Worm (Caenorhabditis elegans) whole organism, mixed stage, embryonic: Measurements from ENCODE around the gene F23A7.8.

ENCODE experiments used
- M03D4.4 ChIP-seq: sonication (generic microtip); optimal IDR thresholded peaks from 2 replicates; lab custom pipeline; 2017; ENCODE audit warnings: mild to moderate bottlenecking, missing genetic modification characterization, missing compliant biosample characterization
- blmp-1 ChIP-seq: fragments of 150-350 bp; optimal IDR thresholded peaks from 2 replicates; lab custom pipeline; 2014; ENCODE audit warnings: missing biosample characterization, missing genetic modification characterization
- ceh-39 ChIP-seq: fragments of 150-350 bp; optimal IDR thresholded peaks from 2 replicates; lab custom pipeline; 2014; ENCODE audit warnings: missing biosample characterization, missing genetic modification characterization
- ceh-43 ChIP-seq: fragments of 200-800 bp; sonication (Bioruptor generic); optimal IDR thresholded peaks from 2 replicates; lab custom pipeline; 2018; ENCODE audit warnings: mild to moderate bottlenecking, missing genetic modification characterization, moderate library complexity, missing compliant biosample characterization
- ceh-83 ChIP-seq: fragments of 200-800 bp; sonication (Bioruptor generic); optimal IDR thresholded peaks from 2 replicates; lab custom pipeline; 2018; ENCODE audit warnings: mild to moderate bottlenecking, missing genetic modification characterization, missing compliant biosample characterization
- cnd-1 ChIP-seq: fragments of 200-800 bp; sonication (Bioruptor generic); optimal IDR thresholded peaks from 2 replicates; lab custom pipeline; 2018; ENCODE audit warnings: mild to moderate bottlenecking, missing genetic modification characterization, missing compliant biosample characterization
- elt-1 ChIP-seq: sonication (generic microtip); optimal IDR thresholded peaks from 2 replicates; lab custom pipeline; 2017; ENCODE audit warnings: missing genetic modification characterization, mild to moderate bottlenecking, missing compliant biosample characterization, antibody characterized with exemption, moderate library complexity, borderline replicate concordance; ENCODE audit not compliant: insufficient read depth
- elt-3 ChIP-seq: fragments of 150-350 bp; optimal IDR thresholded peaks from 2 replicates; lab custom pipeline; 2014; ENCODE audit warnings: missing biosample characterization, missing genetic modification characterization
- flh-1 ChIP-seq: fragments of 200-800 bp; sonication (Bioruptor generic); optimal IDR thresholded peaks from 2 replicates; lab custom pipeline; 2018; ENCODE audit warnings: mild to moderate bottlenecking, missing genetic modification characterization, moderate library complexity, missing compliant biosample characterization
- ham-2 ChIP-seq: fragments of 200-800 bp; sonication (Bioruptor generic); optimal IDR thresholded peaks from 2 replicates; lab custom pipeline; 2018; ENCODE audit warnings: mild to moderate bottlenecking, missing genetic modification characterization, missing compliant biosample characterization
- hlh-1 ChIP-seq: fragments of 150-350 bp; optimal IDR thresholded peaks from 2 replicates; lab custom pipeline; 2014; ENCODE audit warnings: missing biosample characterization, missing genetic modification reagents, missing genetic modification characterization
- lin-13 ChIP-seq: fragments of 150-350 bp; optimal IDR thresholded peaks from 2 replicates; lab custom pipeline; 2014; ENCODE audit warnings: missing biosample characterization, missing genetic modification characterization
- lin-32 ChIP-seq: fragments of 200-800 bp; sonication (Bioruptor generic); optimal IDR thresholded peaks from 2 replicates; lab custom pipeline; 2018; ENCODE audit warnings: mild to moderate bottlenecking, missing genetic modification characterization, missing compliant biosample characterization
- lsy-2 ChIP-seq: fragments of 150-350 bp; optimal IDR thresholded peaks from 2 replicates; lab custom pipeline; 2014; ENCODE audit warnings: missing biosample characterization, missing genetic modification characterization
- mab-5 ChIP-seq: fragments of 150-350 bp; optimal IDR thresholded peaks from 2 replicates; lab custom pipeline; 2014; ENCODE audit warnings: missing biosample characterization, missing genetic modification characterization
- mep-1 ChIP-seq: fragments of 150-350 bp; optimal IDR thresholded peaks from 2 replicates; lab custom pipeline; 2017; ENCODE audit warnings: missing biosample characterization, missing genetic modification reagents, missing genetic modification characterization, inconsistent platforms
- mls-2 ChIP-seq: sonication (generic microtip); optimal IDR thresholded peaks from 2 replicates; lab custom pipeline; 2016; ENCODE audit warnings: mild to moderate bottlenecking, missing genetic modification characterization, moderate library complexity, missing compliant biosample characterization
- nhr-12 ChIP-seq: fragments of 150-350 bp; optimal IDR thresholded peaks from 2 replicates; lab custom pipeline; 2014; ENCODE audit warnings: missing biosample characterization, missing genetic modification characterization
- nhr-2 ChIP-seq: fragments of 150-350 bp; optimal IDR thresholded peaks from 2 replicates; lab custom pipeline; 2014; ENCODE audit warnings: missing biosample characterization, missing genetic modification characterization
- nhr-237 ChIP-seq: fragments of 150-350 bp; optimal IDR thresholded peaks from 2 replicates; lab custom pipeline; 2014; ENCODE audit warnings: missing biosample characterization, missing genetic modification characterization
- nhr-28 ChIP-seq: fragments of 150-350 bp; optimal IDR thresholded peaks from 2 replicates; lab custom pipeline; 2014; ENCODE audit warnings: missing biosample characterization, missing genetic modification characterization
- nhr-76 ChIP-seq: sonication (generic microtip); optimal IDR thresholded peaks from 2 replicates; lab custom pipeline; 2017; ENCODE audit warnings: missing biosample characterization, missing genetic modification characterization
- pha-4 ChIP-seq: fragments of 150-350 bp; optimal IDR thresholded peaks from 2 replicates; lab custom pipeline; 2018; ENCODE audit warnings: missing biosample characterization, missing genetic modification reagents, missing genetic modification characterization
- sem-2 ChIP-seq: fragments of 200-800 bp; sonication (Bioruptor generic); optimal IDR thresholded peaks from 2 replicates; lab custom pipeline; 2018; ENCODE audit warnings: mild to moderate bottlenecking, missing genetic modification characterization, missing compliant biosample characterization
- snpc-4 ChIP-seq: fragments of 150-350 bp; optimal IDR thresholded peaks from 2 replicates; lab custom pipeline; 2014; ENCODE audit warnings: missing biosample characterization, missing genetic modification characterization
- sptf-1 ChIP-seq: sonication (generic microtip); optimal IDR thresholded peaks from 2 replicates; lab custom pipeline; 2017; ENCODE audit warnings: mild to moderate bottlenecking, missing genetic modification characterization, moderate library complexity, missing compliant biosample characterization
- tbx-8 ChIP-seq: fragments of 200-800 bp; sonication (Bioruptor generic); optimal IDR thresholded peaks from 2 replicates; lab custom pipeline; 2018; ENCODE audit warnings: mild to moderate bottlenecking, missing genetic modification characterization, moderate library complexity, missing compliant biosample characterization
- unc-120 ChIP-seq: sonication (generic microtip); optimal IDR thresholded peaks from 2 replicates; lab custom pipeline; 2017; ENCODE audit warnings: missing genetic modification characterization, missing compliant biosample characterization; ENCODE audit not compliant: poor library complexity, severe bottlenecking
- unc-62 ChIP-seq: fragments of 150-350 bp; optimal IDR thresholded peaks from 2 replicates; lab custom pipeline; 2014; ENCODE audit warnings: missing biosample characterization, missing genetic modification reagents, missing genetic modification characterization
- zip-8 ChIP-seq: fragments of 150-350 bp; optimal IDR thresholded peaks from 2 replicates; lab custom pipeline; 2014; ENCODE audit warnings: missing biosample characterization, missing genetic modification characterization
- ztf-11 ChIP-seq: fragments of 150-350 bp; optimal IDR thresholded peaks from 2 replicates; lab custom pipeline; 2014; ENCODE audit warnings: missing biosample characterization, missing genetic modification characterization

The F23A7.8 gene

DNA sequence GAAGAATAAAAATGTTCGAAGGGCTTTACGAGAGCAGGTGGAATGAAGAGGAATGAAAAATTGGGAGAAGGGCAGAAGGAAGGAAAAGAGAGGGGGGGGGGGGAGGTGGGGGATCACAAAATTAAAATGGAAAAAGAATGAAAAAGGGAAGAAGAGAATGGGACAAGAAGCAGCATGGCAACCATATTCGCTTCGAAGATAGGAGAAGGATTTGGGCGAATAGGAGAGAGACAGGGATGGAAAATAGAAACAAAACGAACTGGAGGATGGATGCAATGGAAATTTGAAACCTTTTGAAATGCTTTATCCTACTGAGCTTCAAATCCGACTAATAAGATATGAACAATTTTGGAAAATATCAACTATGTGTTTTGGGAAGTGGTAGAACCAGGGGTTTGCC, 37.5 kb downstream of the F23A7.8 start, which contains the start of gene W10G6.6:
Gene W10G6.6, minus strand, starts transcription at position 101 of the 400 bp plus-strand sequence.
- TF ChIP-seq flh-1 (no peak), mls-2 (tag; lab: Kevin White, UChicago) (no peak), sptf-1 (tag; lab: Kevin White, UChicago) (no peak), elt-3 (tag; lab: Kevin White, UChicago) (no peak), ceh-39 (tag; lab: Kevin White, UChicago) (no peak), ham-2 (no peak), blmp-1 (tag; lab: Kevin White, UChicago) (no peak)

DNA sequence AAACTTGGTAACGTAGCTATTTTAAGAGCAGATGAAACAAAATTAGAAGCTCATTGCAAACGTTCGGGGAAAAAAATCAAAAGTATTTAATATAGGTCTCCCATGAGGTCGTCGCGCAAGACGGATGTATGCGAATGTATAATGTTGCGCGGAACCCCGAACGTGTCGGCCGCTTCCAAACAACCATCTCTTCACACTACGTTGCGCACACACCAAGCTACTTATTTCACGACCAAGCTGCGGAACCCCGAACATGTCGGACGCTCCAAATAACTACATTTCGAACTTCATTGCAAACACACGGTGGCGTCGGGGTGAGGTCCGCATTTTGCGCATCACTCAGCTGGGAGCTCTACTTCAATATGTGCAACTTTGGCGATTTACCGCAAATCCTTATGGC, 45.3 kb downstream of the F23A7.8 start:
- no peak for TF ChIP-seq flh-1
- TF ChIP-seq ceh-39 (tag; lab: Kevin White, UChicago): no peak
- no peak for TF ChIP-seq nhr-2
- no peak for TF ChIP-seq sptf-1 (tag; lab: Kevin White, UChicago)
- no peak for TF ChIP-seq sem-2 (GFP tag; lab: Kevin White, UChicago)
- no peak for TF ChIP-seq nhr-237
- no peak for TF ChIP-seq nhr-12 (tag; lab: Kevin White, UChicago)
- no peak for TF ChIP-seq mls-2 (tag; lab: Kevin White, UChicago)
- TF ChIP-seq ceh-83: no peak
- TF ChIP-seq ztf-11: no peak
- no peak for TF ChIP-seq nhr-76
- TF ChIP-seq elt-1 (tag; lab: Kevin White, UChicago): no peak
- no peak for TF ChIP-seq lsy-2 (tag; lab: Kevin White, UChicago)

DNA sequence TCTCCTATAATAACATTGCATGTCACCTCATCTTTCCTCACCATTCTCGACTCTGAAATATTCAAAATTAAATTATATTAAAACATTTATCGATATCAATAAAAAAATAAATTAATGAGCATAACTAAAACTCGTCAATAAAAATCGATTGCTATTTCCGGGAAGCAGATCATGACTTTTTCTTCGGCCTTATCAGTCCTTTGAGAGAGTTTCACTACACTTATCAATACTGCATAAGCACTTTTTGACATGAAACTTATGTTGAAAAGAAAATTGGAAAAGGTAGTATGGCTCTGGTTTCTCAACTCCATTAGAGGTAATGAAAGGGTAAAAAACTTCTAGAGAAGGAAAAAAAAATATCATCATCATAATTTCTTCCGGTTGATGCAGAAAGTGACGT, 46.9 kb downstream of the F23A7.8 start:
- TF ChIP-seq ceh-43 (GFP tag; lab: Kevin White, UChicago): no peak
- no peak for TF ChIP-seq elt-3 (tag; lab: Kevin White, UChicago)
- no peak for TF ChIP-seq cnd-1
- no peak for TF ChIP-seq hlh-1 (tag; lab: Kevin White, UChicago)
- no peak for TF ChIP-seq snpc-4 (tag; lab: Kevin White, UChicago)
- no peak for TF ChIP-seq nhr-28
- no peak for TF ChIP-seq M03D4.4 (tag; lab: Kevin White, UChicago)
- TF ChIP-seq unc-62: no peak
- TF ChIP-seq unc-120 (tag; lab: Kevin White, UChicago): no peak
- no peak for TF ChIP-seq lin-13 (tag; lab: Kevin White, UChicago)
- no peak for TF ChIP-seq nhr-2
- no peak for TF ChIP-seq zip-8 (tag; lab: Kevin White, UChicago)
- TF ChIP-seq ceh-39 (tag; lab: Kevin White, UChicago): no peak
- TF ChIP-seq mep-1 (tag; lab: Kevin White, UChicago): no peak

- TF ChIP-seq mab-5 (tag; lab: Kevin White, UChicago): no peak
- no peak for TF ChIP-seq ceh-83
- TF ChIP-seq elt-3 (tag; lab: Kevin White, UChicago): no peak
- TF ChIP-seq nhr-12 (tag; lab: Kevin White, UChicago): no peak
- TF ChIP-seq lin-32: no peak
- no peak for TF ChIP-seq sptf-1 (tag; lab: Kevin White, UChicago)
- TF ChIP-seq cnd-1: no peak
- no peak for TF ChIP-seq nhr-237
- no peak for TF ChIP-seq tbx-8 (GFP tag; lab: Kevin White, UChicago)
- no peak for TF ChIP-seq ceh-43 (GFP tag; lab: Kevin White, UChicago)
- TF ChIP-seq unc-62: no peak
- no peak for TF ChIP-seq lsy-2 (tag; lab: Kevin White, UChicago)
- TF ChIP-seq pha-4 (tag; lab: Kevin White, UChicago): no peak
These were observed 48.8 kb downstream of the F23A7.8 start, which contains the start of gene sgk-1 for ce11 chrX:16261993-16262392. Gene sgk-1 (minus strand): TSS chrX:16262122.
